Fruit fly (Drosophila melanogaster) whole organism, embryonic: Measurements from ENCODE around the gene Ada1-1.

Experiments
- Adf1 ChIP-seq: fragments of 200-800 bp; sonication (Bioruptor generic); IDR thresholded peaks from 2 replicates; pipeline ENCODE4 v1.3.6; 2022; ENCODE audit warnings: missing biosample characterization, missing genetic modification characterization
- Antp ChIP-seq: fragments of 200-800 bp; sonication (Bioruptor generic); optimal IDR thresholded peaks from 3 replicates; lab custom pipeline; 2016; ENCODE audit warnings: missing biosample characterization, missing genetic modification characterization
- CG11456 ChIP-seq: fragments of 200-800 bp; sonication (Bioruptor generic); IDR thresholded peaks from 3 replicates; pipeline ENCODE4 v1.3.6; 2022; ENCODE audit warnings: missing biosample characterization, missing genetic modification characterization
- CG14014 ChIP-seq: fragments of 200-800 bp; sonication (Bioruptor generic); IDR thresholded peaks from 2 replicates; pipeline ENCODE4 v1.3.6; 2022; ENCODE audit warnings: missing biosample characterization, missing genetic modification characterization
- CG1647 ChIP-seq: fragments of 200-800 bp; sonication (Bioruptor generic); optimal IDR thresholded peaks from 3 replicates; lab custom pipeline; 2016; ENCODE audit warnings: missing biosample characterization, missing genetic modification characterization
- CG17328 ChIP-seq: fragments of 200-800 bp; sonication (Bioruptor generic); IDR thresholded peaks from 2 replicates; pipeline ENCODE4 v1.3.6; 2022; ENCODE audit warnings: missing biosample characterization, missing genetic modification characterization
- CG17568 ChIP-seq: fragments of 200-800 bp; sonication (Bioruptor generic); optimal IDR thresholded peaks from 2 replicates; lab custom pipeline; 2018; ENCODE audit warnings: missing biosample characterization, mild to moderate bottlenecking, missing genetic modification characterization, moderate library complexity
- CG18011 ChIP-seq: fragments of 200-800 bp; sonication (Bioruptor generic); optimal IDR thresholded peaks from 2 replicates; lab custom pipeline; 2017; ENCODE audit warnings: missing biosample characterization, missing genetic modification characterization, mild to moderate bottlenecking, moderate library complexity, missing genotype
- CG32532 ChIP-seq: fragments of 200-800 bp; sonication (Bioruptor generic); IDR thresholded peaks from 2 replicates; pipeline ENCODE4 v1.3.6; 2022; ENCODE audit warnings: missing biosample characterization, missing genetic modification characterization
- CG33213 ChIP-seq: fragments of 200-800 bp; sonication (Bioruptor generic); optimal IDR thresholded peaks from 3 replicates; lab custom pipeline; 2016; ENCODE audit warnings: missing biosample characterization, missing genetic modification characterization
- CG34422 ChIP-seq: fragments of 200-800 bp; sonication (Bioruptor generic); IDR thresholded peaks from 3 replicates; pipeline ENCODE4 v1.3.6; 2022; ENCODE audit warnings: missing biosample characterization, missing genetic modification characterization
- CG3726 ChIP-seq: fragments of 200-800 bp; sonication (Bioruptor generic); IDR thresholded peaks from 3 replicates; pipeline ENCODE4, ENCODE4 v1.3.6; 2022; ENCODE audit warnings: missing biosample characterization, missing genetic modification characterization
- CG3847 ChIP-seq: fragments of 200-800 bp; sonication (Bioruptor generic); IDR thresholded peaks from 2 replicates; pipeline ENCODE4 v1.3.6; 2022; ENCODE audit warnings: missing biosample characterization, missing genetic modification characterization
- CG4404 ChIP-seq: fragments of 200-800 bp; sonication (Bioruptor generic); IDR thresholded peaks from 2 replicates; pipeline ENCODE4 v1.3.6; 2022; ENCODE audit warnings: missing biosample characterization, missing genetic modification characterization
- CG5245 ChIP-seq: fragments of 200-800 bp; sonication (Bioruptor generic); optimal IDR thresholded peaks from 3 replicates; lab custom pipeline; 2016; ENCODE audit warnings: missing biosample characterization, missing genetic modification characterization
- CG6765 ChIP-seq: fragments of 200-800 bp; sonication (Bioruptor generic); optimal IDR thresholded peaks from 3 replicates; lab custom pipeline; 2017; ENCODE audit warnings: missing biosample characterization, mild to moderate bottlenecking, missing genetic modification characterization
- CG8281 ChIP-seq: fragments of 200-800 bp; sonication (Bioruptor generic); optimal IDR thresholded peaks from 2 replicates; lab custom pipeline; 2018; ENCODE audit warnings: missing biosample characterization, mild to moderate bottlenecking, missing genetic modification characterization, moderate library complexity
- CG8478 ChIP-seq: fragments of >200 bp; optimal IDR thresholded peaks from 2 replicates; lab custom pipeline; 2018
- Dfd ChIP-seq, 2 experiments: fragments of >200 bp; optimal IDR thresholded peaks; 2 replicates each; lab custom pipeline; 2017; ENCODE audit warnings: missing biosample characterization in 2 of 2, missing genetic modification characterization in 2 of 2
- Dip3 ChIP-seq: fragments of 200-800 bp; sonication (Bioruptor generic); optimal IDR thresholded peaks from 3 replicates; lab custom pipeline; 2016; ENCODE audit warnings: missing biosample characterization, missing genetic modification characterization
- Ets97D ChIP-seq: fragments of 200-800 bp; sonication (Bioruptor generic); optimal IDR thresholded peaks from 3 replicates; lab custom pipeline; 2016; ENCODE audit warnings: missing biosample characterization, missing genetic modification characterization
- GATAe ChIP-seq: fragments of 200-800 bp; sonication (Bioruptor generic); conservative IDR thresholded peaks from 2 replicates; pipeline ENCODE4 v1.3.6; 2022; ENCODE audit warnings: missing biosample characterization, missing genetic modification characterization
- Hey ChIP-seq: fragments of 200-800 bp; sonication (Bioruptor generic); optimal IDR thresholded peaks from 3 replicates; lab custom pipeline; 2018; ENCODE audit warnings: missing biosample characterization, mild to moderate bottlenecking, missing genetic modification characterization
- HmgZ ChIP-seq: fragments of 200-800 bp; sonication (Bioruptor generic); optimal IDR thresholded peaks from 2 replicates; lab custom pipeline; 2018; ENCODE audit warnings: missing biosample characterization, mild to moderate bottlenecking, missing genetic modification characterization
- Hr78 ChIP-seq, 2 experiments: fragments of 200-800 bp in 1 of 2; fragments of >200 bp in 1 of 2; sonication (Bioruptor generic) in 1 of 2; optimal IDR thresholded peaks; 2 replicates each; lab custom pipeline; 2017 to 2019; ENCODE audit warnings: missing biosample characterization in 2 of 2, missing genetic modification characterization in 2 of 2, mild to moderate bottlenecking in 1 of 2, moderate library complexity in 1 of 2
- Jarid2 ChIP-seq: fragments of 200-800 bp; sonication (Bioruptor generic); optimal IDR thresholded peaks from 3 replicates; lab custom pipeline; 2017; ENCODE audit warnings: mild to moderate bottlenecking, missing biosample characterization, missing genetic modification reagents, missing genetic modification characterization
- NfI ChIP-seq: fragments of 200-800 bp; sonication (Bioruptor generic); optimal IDR thresholded peaks from 3 replicates; lab custom pipeline; 2018; ENCODE audit warnings: missing biosample characterization, mild to moderate bottlenecking, missing genetic modification characterization, moderate library complexity
- PHDP ChIP-seq: fragments of 200-800 bp; sonication (Bioruptor generic); optimal IDR thresholded peaks from 3 replicates; lab custom pipeline; 2018; ENCODE audit warnings: missing biosample characterization, mild to moderate bottlenecking, missing genetic modification characterization, moderate library complexity
- YL-1 ChIP-seq: fragments of 200-800 bp; sonication (Bioruptor generic); optimal IDR thresholded peaks from 3 replicates; lab custom pipeline; 2017; ENCODE audit warnings: missing biosample characterization, mild to moderate bottlenecking, missing genetic modification characterization
- aop ChIP-seq: fragments of 200-800 bp; sonication (Bioruptor generic); IDR thresholded peaks from 2 replicates; pipeline ENCODE4 v1.3.6; 2022; ENCODE audit warnings: missing biosample characterization, missing genetic modification characterization
- btn ChIP-seq: fragments of 200-800 bp; sonication (Bioruptor generic); optimal IDR thresholded peaks from 2 replicates; lab custom pipeline; 2016; ENCODE audit warnings: missing biosample characterization, missing genetic modification characterization
- ci ChIP-seq: fragments of 200-800 bp; sonication (Bioruptor generic); IDR thresholded peaks from 3 replicates; pipeline ENCODE4 v1.3.6; 2022; ENCODE audit warnings: missing biosample characterization, missing genetic modification characterization
- corto ChIP-seq: fragments of 200-800 bp; sonication (Bioruptor generic); optimal IDR thresholded peaks from 2 replicates; lab custom pipeline; 2016; ENCODE audit warnings: missing biosample characterization, mild to moderate bottlenecking, missing genetic modification characterization, moderate library complexity
- crol ChIP-seq: fragments of 200-800 bp; sonication (Bioruptor generic); IDR thresholded peaks from 2 replicates; pipeline ENCODE4 v1.3.6; 2022; ENCODE audit warnings: missing biosample characterization, missing genetic modification characterization
- danr ChIP-seq: fragments of 200-800 bp; sonication (Bioruptor generic); IDR thresholded peaks from 2 replicates; pipeline ENCODE4 v1.3.6; 2022; ENCODE audit warnings: missing biosample characterization, missing genetic modification characterization
- en ChIP-seq: fragments of 200-800 bp; sonication (Bioruptor generic); optimal IDR thresholded peaks from 2 replicates; lab custom pipeline; 2016; ENCODE audit warnings: missing biosample characterization, missing genetic modification characterization
- esg ChIP-seq: fragments of 200-800 bp; sonication (Bioruptor generic); conservative IDR thresholded peaks from 2 replicates; pipeline ENCODE4 v1.3.6; 2022; ENCODE audit warnings: missing biosample characterization, missing genetic modification characterization
- ewg ChIP-seq: fragments of 200-800 bp; sonication (Bioruptor generic); optimal IDR thresholded peaks from 3 replicates; lab custom pipeline; 2017; ENCODE audit warnings: mild to moderate bottlenecking, missing biosample characterization, missing genetic modification reagents, missing genetic modification characterization
- fd102C ChIP-seq: fragments of 200-800 bp; sonication (Bioruptor generic); optimal IDR thresholded peaks from 2 replicates; lab custom pipeline; 2018; ENCODE audit warnings: missing biosample characterization, mild to moderate bottlenecking, missing genetic modification characterization, moderate library complexity
- ham ChIP-seq: fragments of 200-800 bp; sonication (Bioruptor generic); IDR thresholded peaks from 2 replicates; pipeline ENCODE4 v1.3.6; 2022; ENCODE audit warnings: missing biosample characterization, missing genetic modification characterization
- lbe ChIP-seq: fragments of 200-800 bp; sonication (Bioruptor generic); optimal IDR thresholded peaks from 2 replicates; lab custom pipeline; 2016; ENCODE audit warnings: missing biosample characterization, mild to moderate bottlenecking, missing genetic modification characterization
- lilli ChIP-seq: fragments of 200-800 bp; sonication (Bioruptor generic); optimal IDR thresholded peaks from 3 replicates; lab custom pipeline; 2016; ENCODE audit warnings: missing biosample characterization, missing genetic modification characterization
- nerfin-2 ChIP-seq: fragments of 200-800 bp; sonication (Bioruptor generic); IDR thresholded peaks from 2 replicates; pipeline ENCODE4 v1.3.6; 2022; ENCODE audit warnings: missing biosample characterization, missing genetic modification characterization; ENCODE audit not compliant: partially characterized antibody
- nom ChIP-seq: fragments of 200-800 bp; sonication (Bioruptor generic); optimal IDR thresholded peaks from 2 replicates; lab custom pipeline; 2017; ENCODE audit warnings: missing biosample characterization, missing genetic modification characterization, mild to moderate bottlenecking, moderate library complexity, missing genetic modification reagents
- prd ChIP-seq, 3 experiments: fragments of >200 bp in 2 of 3; fragments of 200-800 bp in 1 of 3; sonication (Bioruptor generic) in 1 of 3; optimal IDR thresholded peaks in 2 of 3; IDR thresholded peaks in 1 of 3; 2 replicates in 2 of 3; 3 replicates in 1 of 3; pipeline versions ENCODE4 v1.3.6 to Lab custom; 2017 to 2022; ENCODE audit warnings: missing biosample characterization in 1 of 3, missing genetic modification characterization in 1 of 3
- pros ChIP-seq: fragments of 200-800 bp; sonication (Bioruptor generic); optimal IDR thresholded peaks from 3 replicates; lab custom pipeline; 2019; ENCODE audit warnings: missing biosample characterization, mild to moderate bottlenecking, missing genetic modification characterization, moderate library complexity
- repo ChIP-seq: fragments of 200-800 bp; sonication (Bioruptor generic); optimal IDR thresholded peaks from 2 replicates; lab custom pipeline; 2016; ENCODE audit warnings: missing biosample characterization, missing genetic modification characterization
- rib ChIP-seq: fragments of 200-800 bp; sonication (Bioruptor generic); IDR thresholded peaks from 2 replicates; pipeline ENCODE4 v1.3.6; 2022; ENCODE audit warnings: missing biosample characterization, missing genetic modification characterization
- scrt ChIP-seq: fragments of 200-800 bp; sonication (Bioruptor generic); optimal IDR thresholded peaks from 2 replicates; lab custom pipeline; 2018; ENCODE audit warnings: missing biosample characterization, mild to moderate bottlenecking, missing genetic modification characterization, moderate library complexity
- ssp ChIP-seq: fragments of 200-800 bp; sonication (Bioruptor generic); IDR thresholded peaks from 2 replicates; pipeline ENCODE4 v1.3.6; 2022; ENCODE audit warnings: missing biosample characterization, missing genetic modification characterization
- toy ChIP-seq: fragments of 200-800 bp; sonication (Bioruptor generic); IDR thresholded peaks from 2 replicates; pipeline ENCODE4 v1.3.6; 2022; ENCODE audit warnings: missing biosample characterization, missing genetic modification characterization
- trem ChIP-seq: fragments of 200-800 bp; optimal IDR thresholded peaks from 3 replicates; lab custom pipeline; 2019; ENCODE audit warnings: missing biosample characterization, mild to moderate bottlenecking, missing genetic modification characterization, moderate library complexity

Ada1-1 gene

dm6 chr2L:12021193-12021592, 24.6 kb downstream of the Ada1-1 start (continued):
- TF ChIP-seq CG5245 (no peak), nom (GFP tag; lab: Kevin White, UChicago) (no peak), YL-1 (GFP tag; lab: Kevin White, UChicago) (peak; percentile 11), danr (GFP tag; lab: Robert Waterston, UW) (no peak), btn (GFP tag; lab: Kevin White, UChicago) (no peak), Hey (peak; percentile 67), CG18011 (GFP tag; lab: Kevin White, UChicago) (peak; percentile 42), pros (GFP tag; lab: Kevin White, UChicago) (no peak), Adf1 (GFP tag; lab: Robert Waterston, UW) (peak; percentile 46; the same call in 1 of the 2 replicates), CG1647 (peak; percentile 33), prd (optimal IDR thresholded peaks at IDR 0.05; lab: Kevin White, UChicago) (no peak), prd (GFP tag; IDR thresholded peaks at IDR 0.05; lab: Robert Waterston, UW) (peak; percentile 51; the same call in 2 of the 3 replicates), crol (GFP tag; lab: Robert Waterston, UW) (no peak), Jarid2 (GFP tag; lab: Kevin White, UChicago) (peak; percentile 2), CG14014 (peak; percentile 60; the same call in 1 of the 2 replicates), CG4404 (GFP tag; lab: Robert Waterston, UW) (no peak), CG11456 (GFP tag; lab: Robert Waterston, UW) (no peak), ham (GFP tag; lab: Robert Waterston, UW) (no peak), CG33213 (GFP tag; lab: Kevin White, UChicago) (peak; percentile 23), CG3847 (GFP tag; lab: Robert Waterston, UW) (no peak), CG32532 (GFP tag; lab: Robert Waterston, UW) (no peak), ci (GFP tag; lab: Robert Waterston, UW) (peak; percentile 69; the same call in 1 of the 3 replicates), Dip3 (GFP tag; lab: Kevin White, UChicago) (no peak), Antp (GFP tag; lab: Kevin White, UChicago) (no peak), nerfin-2 (GFP tag; lab: Robert Waterston, UW) (no peak), ssp (GFP tag; lab: Robert Waterston, UW) (no peak), NfI (GFP tag; lab: Kevin White, UChicago) (peak; percentile 37), esg (GFP tag; lab: Robert Waterston, UW) (no peak), Dfd (GFP tag; optimal IDR thresholded peaks at IDR 0.05; lab: Kevin White, UChicago) (no peak), HmgZ (tag; lab: Kevin White, UChicago) (peak; percentile 60), Hr78 (GFP tag; optimal IDR thresholded peaks at IDR 0.05; lab: Kevin White, UChicago) (no peak), lbe (GFP tag; lab: Kevin White, UChicago) (no peak), trem (tag; lab: Kevin White, UChicago) (no peak), CG8281 (tag; lab: Kevin White, UChicago) (peak; percentile 33), corto (no peak), Ets97D (GFP tag; lab: Kevin White, UChicago) (no peak), CG17328 (GFP tag; lab: Robert Waterston, UW) (peak; percentile 61), PHDP (tag; lab: Kevin White, UChicago) (peak; percentile 91), repo (GFP tag; lab: Kevin White, UChicago) (no peak), fd102C (GFP tag; lab: Kevin White, UChicago) (peak; percentile 19), scrt (GFP tag; lab: Kevin White, UChicago) (peak; percentile 40), lilli (peak; percentile 26), toy (GFP tag; lab: Robert Waterston, UW) (no peak), CG6765 (GFP tag; lab: Kevin White, UChicago) (no peak), CG17568 (GFP tag; lab: Kevin White, UChicago) (no peak), rib (GFP tag; lab: Robert Waterston, UW) (no peak), aop (GFP tag; lab: Robert Waterston, UW) (no peak), GATAe (GFP tag; lab: Robert Waterston, UW) (no peak), CG34422 (GFP tag; lab: Robert Waterston, UW) (no peak), en (no peak), CG8478 (lab: Kevin White, UChicago) (no peak), CG3726 (no peak), ewg (GFP tag; lab: Kevin White, UChicago) (peak; percentile 59)
